Fruit fly (Drosophila melanogaster) whole organism, embryonic: ENCODE results near the gene Gem4b.

ENCODE experiments used
- Adf1 ChIP-seq: fragments of 200-800 bp; sonication (Bioruptor generic); IDR thresholded peaks from 2 replicates; pipeline ENCODE4 v1.3.6; 2022; ENCODE audit warnings: missing biosample characterization, missing genetic modification characterization
- CG10321 ChIP-seq: fragments of 200-800 bp; sonication (Bioruptor generic); IDR thresholded peaks from 2 replicates; pipeline ENCODE4 v1.3.6; 2022; ENCODE audit warnings: missing biosample characterization, missing genetic modification characterization
- CG10462 ChIP-seq: fragments of 200-800 bp; sonication (Bioruptor generic); optimal IDR thresholded peaks from 2 replicates; lab custom pipeline; 2016; ENCODE audit warnings: missing biosample characterization, missing genetic modification characterization
- CG11504 ChIP-seq: fragments of 200-800 bp; sonication (Bioruptor generic); optimal IDR thresholded peaks from 3 replicates; lab custom pipeline; 2019; ENCODE audit warnings: missing biosample characterization, mild to moderate bottlenecking, missing genetic modification characterization, moderate library complexity
- CG12219 ChIP-seq: fragments of 200-800 bp; sonication (Bioruptor generic); optimal IDR thresholded peaks from 3 replicates; lab custom pipeline; 2018; ENCODE audit warnings: missing biosample characterization, mild to moderate bottlenecking, missing genetic modification characterization
- CG12744 ChIP-seq: fragments of 200-800 bp; sonication (Bioruptor generic); optimal IDR thresholded peaks from 2 replicates; lab custom pipeline; 2016; ENCODE audit warnings: missing biosample characterization, missing genetic modification characterization
- CG13424 ChIP-seq: fragments of 200-800 bp; sonication (Bioruptor generic); optimal IDR thresholded peaks from 2 replicates; lab custom pipeline; 2019; ENCODE audit warnings: missing biosample characterization, mild to moderate bottlenecking, missing genetic modification characterization, moderate library complexity
- CG15011 ChIP-seq: fragments of 200-800 bp; sonication (Bioruptor generic); optimal IDR thresholded peaks from 3 replicates; lab custom pipeline; 2018; ENCODE audit warnings: missing biosample characterization, mild to moderate bottlenecking, missing genetic modification characterization
- CG17359 ChIP-seq: fragments of 200-800 bp; sonication (Bioruptor generic); optimal IDR thresholded peaks from 3 replicates; lab custom pipeline; 2018; ENCODE audit warnings: missing biosample characterization, mild to moderate bottlenecking, missing genetic modification characterization, moderate library complexity
- CG17385 ChIP-seq: fragments of 200-800 bp; sonication (Bioruptor generic); optimal IDR thresholded peaks from 3 replicates; lab custom pipeline; 2018; ENCODE audit warnings: missing biosample characterization, mild to moderate bottlenecking, missing genetic modification characterization
- CG1792 ChIP-seq: fragments of 200-800 bp; sonication (Bioruptor generic); optimal IDR thresholded peaks from 2 replicates; lab custom pipeline; 2016; ENCODE audit warnings: missing biosample characterization, missing genetic modification characterization
- CG33557 ChIP-seq: fragments of 200-800 bp; sonication (Bioruptor generic); optimal IDR thresholded peaks from 2 replicates; lab custom pipeline; 2019; ENCODE audit warnings: missing biosample characterization, mild to moderate bottlenecking, missing genetic modification characterization, moderate library complexity
- CG4404 ChIP-seq: fragments of 200-800 bp; sonication (Bioruptor generic); IDR thresholded peaks from 2 replicates; pipeline ENCODE4 v1.3.6; 2022; ENCODE audit warnings: missing biosample characterization, missing genetic modification characterization
- CG5180 ChIP-seq: fragments of 200-800 bp; sonication (Bioruptor generic); optimal IDR thresholded peaks from 3 replicates; lab custom pipeline; 2017; ENCODE audit warnings: missing biosample characterization, missing genetic modification characterization, mild to moderate bottlenecking, moderate library complexity, missing genetic modification reagents
- CG5953 ChIP-seq: fragments of 200-800 bp; sonication (Bioruptor generic); IDR thresholded peaks from 2 replicates; pipeline ENCODE4 v1.3.6; 2022; ENCODE audit warnings: missing biosample characterization, missing genetic modification characterization
- CG6765 ChIP-seq: fragments of 200-800 bp; sonication (Bioruptor generic); optimal IDR thresholded peaks from 3 replicates; lab custom pipeline; 2017; ENCODE audit warnings: missing biosample characterization, mild to moderate bottlenecking, missing genetic modification characterization
- CG8388 ChIP-seq: fragments of 200-800 bp; sonication (Bioruptor generic); optimal IDR thresholded peaks from 2 replicates; lab custom pipeline; 2019; ENCODE audit warnings: missing biosample characterization, mild to moderate bottlenecking, missing genetic modification characterization, moderate library complexity
- CG8478 ChIP-seq: fragments of >200 bp; optimal IDR thresholded peaks from 2 replicates; lab custom pipeline; 2018
- CG9797 ChIP-seq: fragments of 200-800 bp; sonication (Bioruptor generic); optimal IDR thresholded peaks from 3 replicates; lab custom pipeline; 2018; ENCODE audit warnings: missing biosample characterization, mild to moderate bottlenecking, missing genetic modification characterization
- Ets65A ChIP-seq: fragments of 200-800 bp; sonication (Bioruptor generic); peaks from one replicate; lab custom pipeline; 2016; ENCODE audit warnings: missing biosample characterization, missing genetic modification characterization
- HLH54F ChIP-seq: fragments of 200-800 bp; sonication (Bioruptor generic); optimal IDR thresholded peaks from 3 replicates; lab custom pipeline; 2016; ENCODE audit warnings: missing biosample characterization, missing genetic modification characterization
- Myb ChIP-seq: fragments of 200-800 bp; sonication (Bioruptor generic); optimal IDR thresholded peaks from 2 replicates; lab custom pipeline; 2016; ENCODE audit warnings: missing biosample characterization, missing genetic modification characterization
- NK7.1 ChIP-seq: fragments of 200-800 bp; sonication (Bioruptor generic); optimal IDR thresholded peaks from 3 replicates; lab custom pipeline; 2016; ENCODE audit warnings: missing biosample characterization, missing genetic modification characterization
- Scr ChIP-seq: fragments of 200-800 bp; sonication (Bioruptor generic); IDR thresholded peaks from 2 replicates; pipeline ENCODE4 v1.3.6; 2022; ENCODE audit warnings: missing biosample characterization, missing genetic modification characterization; ENCODE audit not compliant: partially characterized antibody
- Sin3A ChIP-seq: fragments of >200 bp; optimal IDR thresholded peaks from 2 replicates; lab custom pipeline; 2018
- Sry-β ChIP-seq: fragments of 200-800 bp; sonication (Bioruptor generic); optimal IDR thresholded peaks from 2 replicates; lab custom pipeline; 2018; ENCODE audit warnings: missing biosample characterization, mild to moderate bottlenecking, missing genetic modification characterization, moderate library complexity
- Trl ChIP-seq, 3 experiments: fragments of >200 bp in 2 of 3; fragments of 200-800 bp in 1 of 3; sonication (Bioruptor generic) in 1 of 3; optimal IDR thresholded peaks; 2 replicates in 1 of 3; 3 replicates in 2 of 3; lab custom pipeline; 2016 to 2017; ENCODE audit warnings: missing biosample characterization in 1 of 3, missing genetic modification characterization in 1 of 3
- al ChIP-seq: fragments of 200-800 bp; sonication (Bioruptor generic); IDR thresholded peaks from 2 replicates; pipeline ENCODE4 v1.3.6; 2022; ENCODE audit warnings: missing biosample characterization, missing genetic modification characterization
- ara ChIP-seq: fragments of 200-800 bp; sonication (Bioruptor generic); IDR thresholded peaks from 2 replicates; pipeline ENCODE4 v1.3.6; 2022; ENCODE audit warnings: missing biosample characterization, missing genetic modification characterization
- ash1 ChIP-seq: fragments of 200-800 bp; sonication (Bioruptor generic); optimal IDR thresholded peaks from 2 replicates; lab custom pipeline; 2018; ENCODE audit warnings: missing biosample characterization, mild to moderate bottlenecking, missing genetic modification characterization
- bab2 ChIP-seq: fragments of 200-800 bp; sonication (Bioruptor generic); optimal IDR thresholded peaks from 2 replicates; lab custom pipeline; 2016; ENCODE audit warnings: missing biosample characterization, missing genetic modification characterization
- bowl ChIP-seq: fragments of 200-800 bp; sonication (Bioruptor generic); IDR thresholded peaks from 2 replicates; pipeline ENCODE4 v1.3.6; 2022; ENCODE audit warnings: missing biosample characterization, missing genetic modification characterization
- chn ChIP-seq: fragments of 200-800 bp; sonication (Bioruptor generic); optimal IDR thresholded peaks from 2 replicates; lab custom pipeline; 2016; ENCODE audit warnings: missing biosample characterization, missing genetic modification characterization
- dm ChIP-seq: fragments of 200-800 bp; sonication (Bioruptor generic); optimal IDR thresholded peaks from 3 replicates; lab custom pipeline; 2016; ENCODE audit warnings: missing biosample characterization, missing genetic modification characterization
- eyg ChIP-seq: fragments of 200-800 bp; sonication (Bioruptor generic); optimal IDR thresholded peaks from 3 replicates; lab custom pipeline; 2016; ENCODE audit warnings: missing biosample characterization, missing genetic modification characterization
- fd102C ChIP-seq: fragments of 200-800 bp; sonication (Bioruptor generic); optimal IDR thresholded peaks from 2 replicates; lab custom pipeline; 2018; ENCODE audit warnings: missing biosample characterization, mild to moderate bottlenecking, missing genetic modification characterization, moderate library complexity
- jing ChIP-seq: fragments of 200-800 bp; sonication (Bioruptor generic); optimal IDR thresholded peaks from 2 replicates; lab custom pipeline; 2018; ENCODE audit warnings: missing biosample characterization, mild to moderate bottlenecking, missing genetic modification characterization
- jumu ChIP-seq: fragments of 200-800 bp; sonication (Bioruptor generic); optimal IDR thresholded peaks from 3 replicates; lab custom pipeline; 2016; ENCODE audit warnings: missing biosample characterization, missing genetic modification characterization
- lmd ChIP-seq: fragments of 200-800 bp; sonication (Bioruptor generic); IDR thresholded peaks from 2 replicates; pipeline ENCODE4 v1.3.6; 2022; ENCODE audit warnings: missing biosample characterization, missing genetic modification characterization
- lov ChIP-seq, 2 experiments: fragments of 200-800 bp in 1 of 2; fragments of >200 bp in 1 of 2; sonication (Bioruptor generic) in 1 of 2; IDR thresholded peaks in 1 of 2; optimal IDR thresholded peaks in 1 of 2; 2 replicates in 1 of 2; 3 replicates in 1 of 2; pipeline versions ENCODE4 v1.3.6 to Lab custom; 2017 to 2022; ENCODE audit warnings: missing biosample characterization in 1 of 2, missing genetic modification characterization in 1 of 2
- maf-S ChIP-seq: fragments of 200-800 bp; sonication (Bioruptor generic); optimal IDR thresholded peaks from 2 replicates; lab custom pipeline; 2016; ENCODE audit warnings: missing biosample characterization, missing genetic modification characterization
- rib ChIP-seq: fragments of 200-800 bp; sonication (Bioruptor generic); IDR thresholded peaks from 2 replicates; pipeline ENCODE4 v1.3.6; 2022; ENCODE audit warnings: missing biosample characterization, missing genetic modification characterization
- seq ChIP-seq: fragments of 200-800 bp; sonication (Bioruptor generic); IDR thresholded peaks from 2 replicates; pipeline ENCODE4 v1.3.6; 2022; ENCODE audit warnings: missing biosample characterization, missing genetic modification characterization
- shn ChIP-seq: fragments of 200-800 bp; sonication (Bioruptor generic); optimal IDR thresholded peaks from 3 replicates; lab custom pipeline; 2016; ENCODE audit warnings: missing biosample characterization, missing genetic modification characterization
- sima ChIP-seq: fragments of 200-800 bp; sonication (Bioruptor generic); optimal IDR thresholded peaks from 2 replicates; lab custom pipeline; 2016; ENCODE audit warnings: missing biosample characterization, missing genetic modification characterization
- slbo ChIP-seq: fragments of 200-800 bp; sonication (Bioruptor generic); IDR thresholded peaks from 2 replicates; pipeline ENCODE4 v1.3.6; 2022; ENCODE audit warnings: missing biosample characterization, missing genetic modification characterization
- slou ChIP-seq: fragments of 200-800 bp; sonication (Bioruptor generic); optimal IDR thresholded peaks from 3 replicates; lab custom pipeline; 2016; ENCODE audit warnings: missing biosample characterization, missing genetic modification characterization
- tgo ChIP-seq: fragments of 200-800 bp; sonication (Bioruptor generic); IDR thresholded peaks from 3 replicates; pipeline ENCODE4 v1.3.6; 2022; ENCODE audit warnings: missing biosample characterization, missing genetic modification characterization
- tup ChIP-seq: fragments of 200-800 bp; sonication (Bioruptor generic); optimal IDR thresholded peaks from 2 replicates; lab custom pipeline; 2016; ENCODE audit warnings: missing biosample characterization, mild to moderate bottlenecking, missing genetic modification characterization, moderate library complexity
- twi ChIP-seq: fragments of 200-800 bp; optimal IDR thresholded peaks from 2 replicates; lab custom pipeline; 2019; ENCODE audit warnings: missing biosample characterization, mild to moderate bottlenecking, missing genetic modification characterization, moderate library complexity
- unc-4 ChIP-seq: fragments of 200-800 bp; sonication (Bioruptor generic); IDR thresholded peaks from 2 replicates; pipeline ENCODE4 v1.3.6; 2022; ENCODE audit warnings: missing biosample characterization, missing genetic modification characterization; ENCODE audit not compliant: partially characterized antibody
- vfl ChIP-seq: fragments of 200-800 bp; sonication (Bioruptor generic); optimal IDR thresholded peaks from 2 replicates; lab custom pipeline; 2016; ENCODE audit warnings: missing biosample characterization, missing genetic modification characterization

The Gem4b gene

DNA sequence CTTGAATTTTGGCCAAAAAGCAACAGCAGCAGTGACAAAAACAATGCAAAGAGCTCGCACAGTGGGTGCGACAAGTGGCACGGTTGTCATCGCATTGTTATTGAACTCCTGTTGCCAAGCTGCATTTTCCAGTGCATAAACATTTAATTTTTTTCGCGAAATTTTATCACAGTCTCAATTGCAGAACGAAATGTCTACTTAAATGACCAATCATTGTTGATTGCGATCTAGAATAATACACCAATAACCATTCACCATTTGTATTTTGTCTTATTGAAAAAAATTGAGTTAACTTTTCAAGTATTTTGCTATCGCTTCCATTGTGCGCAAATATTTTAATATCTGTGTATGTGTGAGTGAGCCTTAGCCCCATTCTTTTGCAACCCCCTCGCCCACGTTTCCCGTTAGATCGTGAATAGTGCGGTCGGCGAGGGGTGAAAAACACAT, 9.6 kb downstream of the Gem4b start (continued):
- TF ChIP-seq sima (GFP tag; lab: Kevin White, UChicago) (no peak), CG5953 (GFP tag; lab: Robert Waterston, UW) (no peak), NK7.1 (GFP tag; lab: Kevin White, UChicago) (peak; percentile 10), CG9797 (GFP tag; lab: Kevin White, UChicago) (no peak), jumu (GFP tag; lab: Kevin White, UChicago) (peak; percentile 3), slbo (peak; percentile 54), rib (GFP tag; lab: Robert Waterston, UW) (no peak), tup (GFP tag; lab: Kevin White, UChicago) (no peak), CG17385 (GFP tag; lab: Kevin White, UChicago) (no peak), unc-4 (GFP tag; lab: Robert Waterston, UW) (no peak), Adf1 (GFP tag; lab: Robert Waterston, UW) (no peak), CG10462 (GFP tag; lab: Kevin White, UChicago) (no peak), al (GFP tag; lab: Robert Waterston, UW) (peak; percentile 68), CG12219 (GFP tag; lab: Kevin White, UChicago) (no peak), eyg (GFP tag; lab: Kevin White, UChicago) (no peak), shn (GFP tag; lab: Kevin White, UChicago) (peak; percentile 40), Trl (optimal IDR thresholded peaks at IDR 0.05; lab: Kevin White, UChicago) (no peak), Trl (GFP tag; optimal IDR thresholded peaks at IDR 0.05; lab: Kevin White, UChicago) (peak; percentile 17), CG6765 (no peak), CG17359 (tag; lab: Kevin White, UChicago) (no peak), seq (GFP tag; lab: Robert Waterston, UW) (no peak), ara (no peak), CG33557 (GFP tag; lab: Kevin White, UChicago) (no peak), CG8478 (lab: Kevin White, UChicago) (no peak), twi (tag; lab: Kevin White, UChicago) (no peak), CG13424 (no peak), slou (no peak), CG1792 (GFP tag; lab: Kevin White, UChicago) (no peak), CG10321 (GFP tag; lab: Robert Waterston, UW) (no peak), maf-S (GFP tag; lab: Kevin White, UChicago) (peak; percentile 6), Ets65A (GFP tag; lab: Kevin White, UChicago) (peak; percentile 62), CG4404 (GFP tag; lab: Robert Waterston, UW) (no peak), ash1 (no peak), CG12744 (GFP tag; lab: Kevin White, UChicago) (no peak), CG11504 (no peak), CG8388 (no peak), vfl (GFP tag; lab: Kevin White, UChicago) (peak; percentile 1), lmd (peak; percentile 63; the same call in 1 of the 2 replicates), fd102C (GFP tag; lab: Kevin White, UChicago) (no peak), HLH54F (peak; percentile 65), jing (GFP tag; lab: Kevin White, UChicago) (no peak), tgo (GFP tag; lab: Robert Waterston, UW) (no peak), chn (no peak), lov (optimal IDR thresholded peaks at IDR 0.05; lab: Kevin White, UChicago) (no peak), lov (GFP tag; IDR thresholded peaks at IDR 0.05; lab: Robert Waterston, UW) (no peak), bowl (no peak), CG15011 (GFP tag; lab: Kevin White, UChicago) (no peak), dm (no peak), Sin3A (lab: Kevin White, UChicago) (no peak), bab2 (peak; percentile 26), CG5180 (no peak), Sry-β (GFP tag; lab: Kevin White, UChicago) (no peak), Myb (peak; percentile 29), Scr (GFP tag; lab: Robert Waterston, UW) (no peak)
